Fruit fly (Drosophila melanogaster): ENCODE data around the gene eIF4E5.

dm6 chr3L:7904560-7904959 is 9.9 kb downstream of the eIF4E5 start:
- TF ChIP-seq CTCF (optimal IDR thresholded peaks at IDR 0.05) (no peak), CG8478 (optimal IDR thresholded peaks at IDR 0.05) (no peak)

Measured in S2 (cell line).